Worm (Caenorhabditis elegans): ENCODE results near the gene F14H12.8.

DNA sequence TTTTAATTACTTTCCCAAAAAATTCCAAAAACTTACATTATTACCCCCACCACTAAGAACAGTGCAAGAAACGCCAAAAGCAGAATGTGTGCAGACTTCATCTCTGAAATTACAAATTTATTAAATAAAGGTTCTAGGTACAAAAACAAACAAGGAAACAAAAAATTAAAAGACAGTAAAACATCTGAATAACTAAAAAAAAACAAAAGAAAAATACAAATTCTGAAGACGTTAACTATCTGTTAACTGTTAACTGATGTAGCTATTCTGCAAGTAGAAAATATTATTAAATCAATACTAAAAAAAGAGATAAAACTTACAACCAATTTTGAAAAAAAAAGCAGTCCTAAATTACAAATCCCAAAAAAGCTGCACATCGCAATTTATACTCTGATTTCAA, 6.6 kb upstream of the F14H12.8 start, which contains the start of gene R160.13:
- TF ChIP-seq cog-1 (tag; optimal IDR thresholded peaks at IDR 0.05) (no peak), tab-1 (GFP tag; IDR thresholded peaks at IDR 0.05) (no peak), ztf-29 (GFP tag; IDR thresholded peaks at IDR 0.05) (no peak), flt-1 (GFP tag; IDR thresholded peaks at IDR 0.05) (no peak)
